Fruit fly (Drosophila melanogaster) whole organism, embryonic: Measurements from ENCODE around the gene Rpn12.

ENCODE experiments used
- Abd-B ChIP-seq: fragments of 200-800 bp; sonication (Bioruptor generic); optimal IDR thresholded peaks from 2 replicates; lab custom pipeline; 2018; ENCODE audit warnings: missing biosample characterization, mild to moderate bottlenecking, missing genetic modification characterization, moderate library complexity
- Aef1 ChIP-seq: fragments of 200-800 bp; sonication (Bioruptor generic); IDR thresholded peaks from 3 replicates; pipeline ENCODE4 v1.3.6; 2022; ENCODE audit warnings: missing biosample characterization, missing genetic modification characterization
- Bgb ChIP-seq: fragments of 200-800 bp; sonication (Bioruptor generic); IDR thresholded peaks from 2 replicates; pipeline ENCODE4 v1.3.6; 2022; ENCODE audit warnings: missing biosample characterization, missing genetic modification characterization; ENCODE audit not compliant: partially characterized antibody
- CG10267 ChIP-seq: fragments of 200-800 bp; sonication (Bioruptor generic); optimal IDR thresholded peaks from 2 replicates; lab custom pipeline; 2018; ENCODE audit warnings: missing biosample characterization, mild to moderate bottlenecking, missing genetic modification characterization, moderate library complexity
- CG11398 ChIP-seq: fragments of 200-800 bp; sonication (Bioruptor generic); optimal IDR thresholded peaks from 2 replicates; lab custom pipeline; 2016; ENCODE audit warnings: missing biosample characterization, missing genetic modification characterization
- CG11696 ChIP-seq: fragments of 200-800 bp; sonication (Bioruptor generic); IDR thresholded peaks from 2 replicates; pipeline ENCODE4 v1.3.6; 2022; ENCODE audit warnings: missing biosample characterization, missing genetic modification characterization
- CG12942 ChIP-seq: fragments of 200-800 bp; sonication (Bioruptor generic); optimal IDR thresholded peaks from 3 replicates; lab custom pipeline; 2016; ENCODE audit warnings: missing biosample characterization, missing genetic modification characterization
- CG13894 ChIP-seq: fragments of 200-800 bp; sonication (Bioruptor generic); optimal IDR thresholded peaks from 3 replicates; lab custom pipeline; 2018; ENCODE audit warnings: missing biosample characterization, mild to moderate bottlenecking, missing genetic modification characterization, moderate library complexity
- CG15514 ChIP-seq: fragments of 200-800 bp; sonication (Bioruptor generic); optimal IDR thresholded peaks from 3 replicates; lab custom pipeline; 2017; ENCODE audit warnings: missing biosample characterization, missing genetic modification characterization, mild to moderate bottlenecking, moderate library complexity, missing genetic modification reagents
- CG16813 ChIP-seq: fragments of 200-800 bp; sonication (Bioruptor generic); IDR thresholded peaks from 3 replicates; pipeline ENCODE4 v1.3.6; 2022; ENCODE audit warnings: missing biosample characterization, missing genetic modification characterization; ENCODE audit not compliant: partially characterized antibody
- CG17912 ChIP-seq: fragments of 200-800 bp; sonication (Bioruptor generic); optimal IDR thresholded peaks from 2 replicates; lab custom pipeline; 2018; ENCODE audit warnings: missing biosample characterization, mild to moderate bottlenecking, missing genetic modification characterization
- CG31441 ChIP-seq: fragments of 200-800 bp; sonication (Bioruptor generic); IDR thresholded peaks from 2 replicates; pipeline ENCODE4 v1.3.6; 2022; ENCODE audit warnings: missing biosample characterization, missing genetic modification characterization
- CG32532 ChIP-seq: fragments of 200-800 bp; sonication (Bioruptor generic); IDR thresholded peaks from 2 replicates; pipeline ENCODE4 v1.3.6; 2022; ENCODE audit warnings: missing biosample characterization, missing genetic modification characterization
- CG33213 ChIP-seq: fragments of 200-800 bp; sonication (Bioruptor generic); optimal IDR thresholded peaks from 3 replicates; lab custom pipeline; 2016; ENCODE audit warnings: missing biosample characterization, missing genetic modification characterization
- CG3847 ChIP-seq: fragments of 200-800 bp; sonication (Bioruptor generic); IDR thresholded peaks from 2 replicates; pipeline ENCODE4 v1.3.6; 2022; ENCODE audit warnings: missing biosample characterization, missing genetic modification characterization
- CG3995 ChIP-seq: fragments of 200-800 bp; sonication (Bioruptor generic); optimal IDR thresholded peaks from 3 replicates; lab custom pipeline; 2016; ENCODE audit warnings: missing biosample characterization, missing genetic modification characterization
- CG6689 ChIP-seq: fragments of 200-800 bp; sonication (Bioruptor generic); IDR thresholded peaks from 2 replicates; pipeline ENCODE4 v1.3.6; 2022; ENCODE audit warnings: missing biosample characterization, missing genetic modification characterization
- CG7928 ChIP-seq: fragments of 200-800 bp; sonication (Bioruptor generic); optimal IDR thresholded peaks from 2 replicates; lab custom pipeline; 2017; ENCODE audit warnings: missing biosample characterization, mild to moderate bottlenecking, missing genetic modification characterization
- CHES-1-like ChIP-seq: fragments of 200-800 bp; sonication (Bioruptor generic); optimal IDR thresholded peaks from 2 replicates; lab custom pipeline; 2016; ENCODE audit warnings: missing biosample characterization, missing genetic modification characterization
- Ets97D ChIP-seq: fragments of 200-800 bp; sonication (Bioruptor generic); optimal IDR thresholded peaks from 3 replicates; lab custom pipeline; 2016; ENCODE audit warnings: missing biosample characterization, missing genetic modification characterization
- Fer1 ChIP-seq: fragments of 200-800 bp; sonication (Bioruptor generic); optimal IDR thresholded peaks from 2 replicates; lab custom pipeline; 2017; ENCODE audit warnings: missing biosample characterization, mild to moderate bottlenecking, missing genetic modification characterization
- HHEX ChIP-seq: fragments of 200-800 bp; sonication (Bioruptor generic); optimal IDR thresholded peaks from 3 replicates; lab custom pipeline; 2017; ENCODE audit warnings: missing biosample characterization, mild to moderate bottlenecking, missing genetic modification characterization, missing genetic modification reagents
- HLH54F ChIP-seq: fragments of 200-800 bp; sonication (Bioruptor generic); optimal IDR thresholded peaks from 3 replicates; lab custom pipeline; 2016; ENCODE audit warnings: missing biosample characterization, missing genetic modification characterization
- Hand ChIP-seq: fragments of 200-800 bp; sonication (Bioruptor generic); optimal IDR thresholded peaks from 2 replicates; lab custom pipeline; 2017; ENCODE audit warnings: mild to moderate bottlenecking, missing biosample characterization, missing genetic modification reagents, missing genetic modification characterization
- HmgD ChIP-seq: fragments of 200-800 bp; sonication (Bioruptor generic); optimal IDR thresholded peaks from 3 replicates; lab custom pipeline; 2016; ENCODE audit warnings: missing biosample characterization, missing genetic modification characterization
- Hmr ChIP-seq: fragments of 200-800 bp; sonication (Bioruptor generic); optimal IDR thresholded peaks from 3 replicates; lab custom pipeline; 2017; ENCODE audit warnings: mild to moderate bottlenecking, missing biosample characterization, missing genetic modification reagents, missing genetic modification characterization
- Hmx ChIP-seq: fragments of 200-800 bp; sonication (Bioruptor generic); optimal IDR thresholded peaks from 2 replicates; lab custom pipeline; 2016; ENCODE audit warnings: missing biosample characterization, missing genetic modification characterization
- MBD-R2 ChIP-seq: fragments of 200-800 bp; sonication (Bioruptor generic); IDR thresholded peaks from 2 replicates; pipeline ENCODE4 v1.3.6; 2022; ENCODE audit warnings: missing biosample characterization, missing genetic modification characterization
- MTF-1 ChIP-seq: fragments of 200-800 bp; sonication (Bioruptor generic); optimal IDR thresholded peaks from 2 replicates; lab custom pipeline; 2018; ENCODE audit warnings: missing biosample characterization, mild to moderate bottlenecking, missing genetic modification characterization, borderline replicate concordance
- Pdp1 ChIP-seq, 2 experiments: fragments of 200-800 bp; sonication (Bioruptor generic); optimal IDR thresholded peaks; 3 replicates each; lab custom pipeline; 2016; ENCODE audit warnings: missing biosample characterization in 2 of 2, missing genetic modification characterization in 2 of 2, mild to moderate bottlenecking in 1 of 2, moderate library complexity in 1 of 2
- Sin3A ChIP-seq: fragments of >200 bp; optimal IDR thresholded peaks from 2 replicates; lab custom pipeline; 2018
- Sox100B ChIP-seq: fragments of 200-800 bp; sonication (Bioruptor generic); optimal IDR thresholded peaks from 3 replicates; lab custom pipeline; 2018; ENCODE audit warnings: missing biosample characterization, mild to moderate bottlenecking, missing genetic modification characterization
- Stat92E ChIP-seq, 3 experiments: fragments of >200 bp in 2 of 3; fragments of 200-800 bp in 1 of 3; sonication (Bioruptor generic) in 1 of 3; optimal IDR thresholded peaks; 2 replicates each; lab custom pipeline; 2017 to 2019; ENCODE audit warnings: missing biosample characterization in 3 of 3, missing genetic modification characterization in 3 of 3, mild to moderate bottlenecking in 1 of 3, moderate library complexity in 1 of 3
- chinmo ChIP-seq: fragments of 200-800 bp; sonication (Bioruptor generic); IDR thresholded peaks from 4 replicates; pipeline ENCODE4 v1.3.6; 2022; ENCODE audit warnings: missing biosample characterization, missing genetic modification characterization; ENCODE audit not compliant: partially characterized antibody
- ci ChIP-seq: fragments of 200-800 bp; sonication (Bioruptor generic); IDR thresholded peaks from 3 replicates; pipeline ENCODE4 v1.3.6; 2022; ENCODE audit warnings: missing biosample characterization, missing genetic modification characterization
- eve ChIP-seq, 2 experiments: fragments of >200 bp; optimal IDR thresholded peaks; 2 replicates each; lab custom pipeline; 2017; ENCODE audit warnings: missing biosample characterization in 2 of 2, missing genetic modification characterization in 2 of 2
- gcm ChIP-seq: fragments of 200-800 bp; sonication (Bioruptor generic); optimal IDR thresholded peaks from 2 replicates; lab custom pipeline; 2019; ENCODE audit warnings: missing biosample characterization, mild to moderate bottlenecking, missing genetic modification characterization, moderate library complexity
- gfzf ChIP-seq: fragments of 200-800 bp; sonication (Bioruptor generic); optimal IDR thresholded peaks from 2 replicates; lab custom pipeline; 2016; ENCODE audit warnings: missing biosample characterization, mild to moderate bottlenecking, missing genetic modification characterization, moderate library complexity
- her ChIP-seq: fragments of 200-800 bp; sonication (Bioruptor generic); optimal IDR thresholded peaks from 2 replicates; lab custom pipeline; 2016; ENCODE audit warnings: missing biosample characterization, missing genetic modification characterization
- kay ChIP-seq: fragments of 200-800 bp; sonication (Bioruptor generic); optimal IDR thresholded peaks from 2 replicates; lab custom pipeline; 2016; ENCODE audit warnings: missing biosample characterization, missing genetic modification characterization
- lmd ChIP-seq: fragments of 200-800 bp; sonication (Bioruptor generic); IDR thresholded peaks from 2 replicates; pipeline ENCODE4 v1.3.6; 2022; ENCODE audit warnings: missing biosample characterization, missing genetic modification characterization
- nmo ChIP-seq: fragments of 200-800 bp; sonication (Bioruptor generic); optimal IDR thresholded peaks from 2 replicates; lab custom pipeline; 2018; ENCODE audit warnings: missing biosample characterization, mild to moderate bottlenecking, missing genetic modification characterization, moderate library complexity
- pzg ChIP-seq: fragments of 200-800 bp; sonication (Bioruptor generic); optimal IDR thresholded peaks from 3 replicates; lab custom pipeline; 2018; ENCODE audit warnings: missing biosample characterization, mild to moderate bottlenecking, missing genetic modification characterization, moderate library complexity
- tll ChIP-seq, 2 experiments: fragments of 200-800 bp in 1 of 2; fragments of >200 bp in 1 of 2; sonication (Bioruptor generic) in 1 of 2; optimal IDR thresholded peaks; 2 replicates each; lab custom pipeline; 2017 to 2019; ENCODE audit warnings: missing biosample characterization in 2 of 2, missing genetic modification characterization in 2 of 2, mild to moderate bottlenecking in 1 of 2, moderate library complexity in 1 of 2
- trem ChIP-seq: fragments of 200-800 bp; optimal IDR thresholded peaks from 3 replicates; lab custom pipeline; 2019; ENCODE audit warnings: missing biosample characterization, mild to moderate bottlenecking, missing genetic modification characterization, moderate library complexity
- twi ChIP-seq: fragments of 200-800 bp; optimal IDR thresholded peaks from 2 replicates; lab custom pipeline; 2019; ENCODE audit warnings: missing biosample characterization, mild to moderate bottlenecking, missing genetic modification characterization, moderate library complexity
- unpg ChIP-seq: fragments of 200-800 bp; sonication (Bioruptor generic); optimal IDR thresholded peaks from 3 replicates; lab custom pipeline; 2018; ENCODE audit warnings: missing biosample characterization, mild to moderate bottlenecking, missing genetic modification characterization, moderate library complexity
- vfl ChIP-seq: fragments of 200-800 bp; sonication (Bioruptor generic); optimal IDR thresholded peaks from 2 replicates; lab custom pipeline; 2016; ENCODE audit warnings: missing biosample characterization, missing genetic modification characterization
- zf30C ChIP-seq: fragments of 200-800 bp; sonication (Bioruptor generic); optimal IDR thresholded peaks from 3 replicates; lab custom pipeline; 2018; ENCODE audit warnings: missing biosample characterization, mild to moderate bottlenecking, missing genetic modification characterization

Gene Rpn12

dm6 chr3L:16584074-16584578 lies 1.3 kb downstream of the Rpn12 start, which contains the start of gene UQCR-C2 (continued):
- no peak for TF ChIP-seq zf30C (GFP tag; lab: Kevin White, UChicago)
- TF ChIP-seq Bgb: peak; percentile 39
- TF ChIP-seq HHEX (GFP tag; lab: Kevin White, UChicago): no peak
- TF ChIP-seq tll (GFP tag; optimal IDR thresholded peaks at IDR 0.05; lab: Kevin White, UChicago): peak in 1 of 2 experiments; percentile 51
- TF ChIP-seq CG6689: no peak
- TF ChIP-seq her (GFP tag; lab: Kevin White, UChicago): peak; percentile 52
- no peak for TF ChIP-seq Sox100B (GFP tag; lab: Kevin White, UChicago)
- peak; percentile 14 for TF ChIP-seq HmgD (GFP tag; lab: Kevin White, UChicago)
- peak; percentile 6; the same call in 1 of the 3 replicates for TF ChIP-seq ci (GFP tag; lab: Robert Waterston, UW)
- no peak for TF ChIP-seq Hmx
- TF ChIP-seq Stat92E (GFP tag; optimal IDR thresholded peaks at IDR 0.05; lab: Kevin White, UChicago): peak in 1 of 3 experiments; percentile 52
- peak; percentile 8 for TF ChIP-seq Hmr (GFP tag; lab: Kevin White, UChicago)
- TF ChIP-seq Hand (GFP tag; lab: Kevin White, UChicago): peak; percentile 3
- 0 out of 2 replicates have a peak, but pooled peaks have one; percentile 6 for TF ChIP-seq lmd (GFP tag; lab: Robert Waterston, UW)
- TF ChIP-seq CG10267: peak; percentile 55
- TF ChIP-seq CG3995 (GFP tag; lab: Kevin White, UChicago): peak; percentile 100
- peak; percentile 11 for TF ChIP-seq HLH54F (GFP tag; lab: Kevin White, UChicago)
- TF ChIP-seq CG15514 (GFP tag; lab: Kevin White, UChicago): peak; percentile 76
- peak; percentile 55 for TF ChIP-seq CG17912 (GFP tag; lab: Kevin White, UChicago)
- TF ChIP-seq Pdp1 (GFP tag; optimal IDR thresholded peaks at IDR 0.05; lab: Kevin White, UChicago): peak in 1 of 2 experiments; percentile 98
- TF ChIP-seq Ets97D: peak; percentile 60
- TF ChIP-seq CG7928 (GFP tag; lab: Kevin White, UChicago): peak; percentile 37
- peak; percentile 96 for TF ChIP-seq CG31441 (GFP tag; lab: Robert Waterston, UW)
- TF ChIP-seq CG13894 (tag; lab: Kevin White, UChicago): peak; percentile 54
- peak; percentile 16; the same call in 1 of the 2 replicates for TF ChIP-seq CG32532 (GFP tag; lab: Robert Waterston, UW)
- no peak for TF ChIP-seq CG11696
- TF ChIP-seq chinmo (GFP tag; lab: Robert Waterston, UW): 0 out of 4 replicates have a peak, but pooled peaks have one; percentile 28
- no peak for TF ChIP-seq vfl
- peak; percentile 86 for TF ChIP-seq MBD-R2 (GFP tag; lab: Robert Waterston, UW)
- no peak for TF ChIP-seq MTF-1
- TF ChIP-seq gcm (GFP tag; lab: Kevin White, UChicago): no peak
- peak; percentile 42 for TF ChIP-seq nmo (GFP tag; lab: Kevin White, UChicago)
- peak; percentile 65 for TF ChIP-seq Abd-B
- TF ChIP-seq CG3847: peak; percentile 38; the same call in 1 of the 2 replicates
- peak; percentile 42 for TF ChIP-seq Fer1 (GFP tag; lab: Kevin White, UChicago)
- no peak for TF ChIP-seq Aef1 (GFP tag; lab: Robert Waterston, UW)
- TF ChIP-seq kay: no peak
- peak; percentile 52; the same call in 2 of the 3 replicates for TF ChIP-seq CG16813
- peak; percentile 38 for TF ChIP-seq CHES-1-like (GFP tag; lab: Kevin White, UChicago)
- no peak for TF ChIP-seq eve (GFP tag; optimal IDR thresholded peaks at IDR 0.05; lab: Kevin White, UChicago)
- no peak for TF ChIP-seq CG12942
- no peak for TF ChIP-seq CG11398 (GFP tag; lab: Kevin White, UChicago)
- peak; percentile 39 for TF ChIP-seq Sin3A (lab: Kevin White, UChicago)
- peak; percentile 98 for TF ChIP-seq gfzf (GFP tag; lab: Kevin White, UChicago)
- peak; percentile 70 for TF ChIP-seq trem (tag; lab: Kevin White, UChicago)
- peak; percentile 93 for TF ChIP-seq pzg (GFP tag; lab: Kevin White, UChicago)
- peak; percentile 23 for TF ChIP-seq twi (tag; lab: Kevin White, UChicago)
- peak; percentile 71 for TF ChIP-seq CG33213
- TF ChIP-seq unpg (GFP tag; lab: Kevin White, UChicago): no peak
